Fruit fly (Drosophila melanogaster): ENCODE results near the gene CG2004.

CG2004 gene

dm6 chrX:8671348-8672298, 43.1 kb downstream of the CG2004 start (continued):
- TF ChIP-seq PHDP (tag; optimal IDR thresholded peaks at IDR 0.05) (peak; percentile 4), lab (GFP tag; optimal IDR thresholded peaks at IDR 0.05) (no peak), ken (GFP tag; IDR thresholded peaks at IDR 0.05) (peak; percentile 76), CG9215 (GFP tag; IDR thresholded peaks at IDR 0.05) (no peak), fd64A (GFP tag; optimal IDR thresholded peaks at IDR 0.05) (no peak), sr (GFP tag; IDR thresholded peaks at IDR 0.05) (no peak), kay (GFP tag; optimal IDR thresholded peaks at IDR 0.05) (no peak), CG11723 (GFP tag; optimal IDR thresholded peaks at IDR 0.05) (no peak), cas (GFP tag; IDR thresholded peaks at IDR 0.05) (no peak), CG4854 (GFP tag; optimal IDR thresholded peaks at IDR 0.05) (no peak), CG15011 (GFP tag; optimal IDR thresholded peaks at IDR 0.05) (no peak), oc (tag; optimal IDR thresholded peaks at IDR 0.05) (peak; percentile 93), pho (GFP tag; optimal IDR thresholded peaks at IDR 0.05) (no peak), HLH54F (GFP tag; optimal IDR thresholded peaks at IDR 0.05) (no peak), CG11085 (GFP tag; IDR thresholded peaks at IDR 0.05) (no peak), sima (GFP tag; optimal IDR thresholded peaks at IDR 0.05) (no peak), Elba2 (GFP tag; optimal IDR thresholded peaks at IDR 0.05) (no peak), Doc3 (GFP tag; IDR thresholded peaks at IDR 0.05; ENCODE audit: partially characterized antibody) (no peak), luna (GFP tag; optimal IDR thresholded peaks at IDR 0.05) (no peak), Drgx (GFP tag; IDR thresholded peaks at IDR 0.05) (no peak), tap (tag; optimal IDR thresholded peaks at IDR 0.05) (no peak), ro (GFP tag; IDR thresholded peaks at IDR 0.05) (peak; percentile 21; the same call in 1 of the 2 replicates), CG12071 (GFP tag; optimal IDR thresholded peaks at IDR 0.05) (no peak), onecut (GFP tag; IDR thresholded peaks at IDR 0.05) (peak; percentile 57; the same call in 1 of the 2 replicates), gem (tag; optimal IDR thresholded peaks at IDR 0.05) (peak; percentile 62), Jarid2 (GFP tag; optimal IDR thresholded peaks at IDR 0.05) (no peak), CG2889 (GFP tag; IDR thresholded peaks at IDR 0.05) (no peak), B-H1 (GFP tag; IDR thresholded peaks at IDR 0.05) (no peak), crc (GFP tag; optimal IDR thresholded peaks at IDR 0.05) (no peak), ase (GFP tag; IDR thresholded peaks at IDR 0.05) (peak; percentile 28; the same call in 1 of the 3 replicates), GATAe (GFP tag; conservative IDR thresholded peaks at IDR 0.05) (no peak), CG11456 (GFP tag; IDR thresholded peaks at IDR 0.05) (no peak), trh (GFP tag; optimal IDR thresholded peaks at IDR 0.05) (no peak), lov (optimal IDR thresholded peaks at IDR 0.05) (no peak), lov (GFP tag; IDR thresholded peaks at IDR 0.05) (peak; percentile 86), pnt (GFP tag; optimal IDR thresholded peaks at IDR 0.05) (peak; percentile 8), Asciz (GFP tag; optimal IDR thresholded peaks at IDR 0.05) (no peak), CG11398 (GFP tag; optimal IDR thresholded peaks at IDR 0.05) (no peak), Dll (GFP tag; IDR thresholded peaks at IDR 0.05; ENCODE audit: partially characterized antibody) (no peak), CG12299 (tag; optimal IDR thresholded peaks at IDR 0.05) (no peak), bbx (GFP tag; IDR thresholded peaks at IDR 0.05; ENCODE audit: partially characterized antibody) (no peak), gfzf (GFP tag; optimal IDR thresholded peaks at IDR 0.05) (no peak), CG8765 (GFP tag; IDR thresholded peaks at IDR 0.05) (peak; percentile 75; the same call in 1 of the 2 replicates), CG1647 (GFP tag; optimal IDR thresholded peaks at IDR 0.05) (no peak), CG18262 (tag; optimal IDR thresholded peaks at IDR 0.05) (peak; percentile 80), CG3065 (GFP tag; optimal IDR thresholded peaks at IDR 0.05) (no peak), Dad (GFP tag; optimal IDR thresholded peaks at IDR 0.05) (no peak), Neu2 (GFP tag; optimal IDR thresholded peaks at IDR 0.05; ENCODE audit: borderline replicate concordance) (no peak), YL-1 (GFP tag; optimal IDR thresholded peaks at IDR 0.05) (no peak)

Data from whole organism, embryonic.